Fruit fly (Drosophila melanogaster): ENCODE data around the gene CG15719.

- TF ChIP-seq gl (tag; optimal IDR thresholded peaks at IDR 0.05) (no peak), CG9948 (tag; optimal IDR thresholded peaks at IDR 0.05) (no peak), Pif1B (GFP tag; optimal IDR thresholded peaks at IDR 0.05) (no peak), Ets98B (GFP tag; IDR thresholded peaks at IDR 0.05) (no peak), CG14655 (GFP tag; optimal IDR thresholded peaks at IDR 0.05) (no peak), CG34367 (tag; optimal IDR thresholded peaks at IDR 0.05) (no peak), CG32121 (GFP tag; IDR thresholded peaks at IDR 0.05) (no peak), D1 (tag; optimal IDR thresholded peaks at IDR 0.05) (no peak), fd96Ca (GFP tag; IDR thresholded peaks at IDR 0.05) (no peak), CG13204 (GFP tag; optimal IDR thresholded peaks at IDR 0.05) (no peak), rn (GFP tag; IDR thresholded peaks at IDR 0.05) (no peak), CG8301 (tag; optimal IDR thresholded peaks at IDR 0.05) (no peak), EcR (GFP tag; optimal IDR thresholded peaks at IDR 0.05) (no peak)
Measured at dm6 chrX:12958920-12959319, 45.8 kb downstream of the CG15719 start, which contains the start of gene CG32642.

All from whole organism, pupa.